Fruit fly (Drosophila melanogaster) whole organism, embryonic: ENCODE data around the gene Mtpalpha.

Experiments
- Abd-B ChIP-seq: fragments of 200-800 bp; sonication (Bioruptor generic); optimal IDR thresholded peaks from 2 replicates; lab custom pipeline; 2018; ENCODE audit warnings: missing biosample characterization, mild to moderate bottlenecking, missing genetic modification characterization, moderate library complexity
- Atf-2 ChIP-seq: fragments of 200-800 bp; sonication (Bioruptor generic); optimal IDR thresholded peaks from 2 replicates; lab custom pipeline; 2016; ENCODE audit warnings: missing biosample characterization, missing genetic modification characterization
- Awh ChIP-seq: fragments of 200-800 bp; sonication (Bioruptor generic); IDR thresholded peaks from 2 replicates; pipeline ENCODE4, ENCODE4 v1.3.6; 2022; ENCODE audit warnings: missing biosample characterization, missing genetic modification characterization
- Bgb ChIP-seq: fragments of 200-800 bp; sonication (Bioruptor generic); IDR thresholded peaks from 2 replicates; pipeline ENCODE4 v1.3.6; 2022; ENCODE audit warnings: missing biosample characterization, missing genetic modification characterization; ENCODE audit not compliant: partially characterized antibody
- CG10366 ChIP-seq: fragments of 200-800 bp; sonication (Bioruptor generic); IDR thresholded peaks from 2 replicates; pipeline ENCODE4 v1.3.6; 2022; ENCODE audit warnings: missing biosample characterization, missing genetic modification characterization
- CG10543 ChIP-seq: fragments of 200-800 bp; sonication (Bioruptor generic); optimal IDR thresholded peaks from 3 replicates; lab custom pipeline; 2017; ENCODE audit warnings: missing biosample characterization, mild to moderate bottlenecking, missing genetic modification characterization, moderate library complexity
- CG11695 ChIP-seq: fragments of 200-800 bp; sonication (Bioruptor generic); IDR thresholded peaks from 3 replicates; pipeline ENCODE4 v1.3.6; 2022; ENCODE audit warnings: missing biosample characterization, missing genetic modification characterization
- CG12104 ChIP-seq: fragments of 200-800 bp; sonication (Bioruptor generic); optimal IDR thresholded peaks from 3 replicates; lab custom pipeline; 2016; ENCODE audit warnings: missing biosample characterization, missing genetic modification characterization
- CG13123 ChIP-seq: fragments of 200-800 bp; sonication (Bioruptor generic); optimal IDR thresholded peaks from 2 replicates; lab custom pipeline; 2016; ENCODE audit warnings: missing biosample characterization, missing genetic modification characterization
- CG14710 ChIP-seq: fragments of 200-800 bp; sonication (Bioruptor generic); optimal IDR thresholded peaks from 3 replicates; lab custom pipeline; 2019; ENCODE audit warnings: missing biosample characterization, mild to moderate bottlenecking, missing genetic modification characterization, moderate library complexity
- CG17186 ChIP-seq: fragments of 200-800 bp; sonication (Bioruptor generic); optimal IDR thresholded peaks from 3 replicates; lab custom pipeline; 2017; ENCODE audit warnings: missing biosample characterization, missing genetic modification reagents, missing genetic modification characterization
- CG2875 ChIP-seq: fragments of 200-800 bp; sonication (Bioruptor generic); optimal IDR thresholded peaks from 2 replicates; lab custom pipeline; 2017; ENCODE audit warnings: missing biosample characterization, mild to moderate bottlenecking, missing genetic modification characterization, missing genetic modification reagents
- CG31365 ChIP-seq: fragments of 200-800 bp; sonication (Bioruptor generic); optimal IDR thresholded peaks from 2 replicates; lab custom pipeline; 2018; ENCODE audit warnings: missing biosample characterization, mild to moderate bottlenecking, missing genetic modification characterization
- CG3847 ChIP-seq: fragments of 200-800 bp; sonication (Bioruptor generic); IDR thresholded peaks from 2 replicates; pipeline ENCODE4 v1.3.6; 2022; ENCODE audit warnings: missing biosample characterization, missing genetic modification characterization
- CG4282 ChIP-seq: fragments of 200-800 bp; sonication (Bioruptor generic); optimal IDR thresholded peaks from 2 replicates; lab custom pipeline; 2016; ENCODE audit warnings: missing biosample characterization, missing genetic modification characterization
- CG4404 ChIP-seq: fragments of 200-800 bp; sonication (Bioruptor generic); IDR thresholded peaks from 2 replicates; pipeline ENCODE4 v1.3.6; 2022; ENCODE audit warnings: missing biosample characterization, missing genetic modification characterization
- CG4820 ChIP-seq: fragments of 200-800 bp; sonication (Bioruptor generic); optimal IDR thresholded peaks from 3 replicates; lab custom pipeline; 2016; ENCODE audit warnings: missing biosample characterization, missing genetic modification characterization
- CG7786 ChIP-seq: fragments of 200-800 bp; sonication (Bioruptor generic); optimal IDR thresholded peaks from 2 replicates; lab custom pipeline; 2016; ENCODE audit warnings: missing biosample characterization, missing genetic modification characterization
- CG9876 ChIP-seq: fragments of 200-800 bp; sonication (Bioruptor generic); optimal IDR thresholded peaks from 2 replicates; lab custom pipeline; 2016; ENCODE audit warnings: missing biosample characterization, missing genetic modification characterization
- Hr39 ChIP-seq: fragments of >200 bp; optimal IDR thresholded peaks from 2 replicates; lab custom pipeline; 2017
- Hsf ChIP-seq: fragments of 200-800 bp; sonication (Bioruptor generic); optimal IDR thresholded peaks from 3 replicates; lab custom pipeline; 2016; ENCODE audit warnings: missing biosample characterization, missing genetic modification characterization
- MESR4 ChIP-seq: fragments of 200-800 bp; sonication (Bioruptor generic); optimal IDR thresholded peaks from 2 replicates; lab custom pipeline; 2018; ENCODE audit warnings: missing biosample characterization, mild to moderate bottlenecking, missing genetic modification characterization, moderate library complexity
- Max ChIP-seq: fragments of 200-800 bp; sonication (Bioruptor generic); optimal IDR thresholded peaks from 2 replicates; lab custom pipeline; 2016; ENCODE audit warnings: missing biosample characterization, mild to moderate bottlenecking, missing genetic modification characterization
- Nf-YA ChIP-seq: fragments of 200-800 bp; sonication (Bioruptor generic); IDR thresholded peaks from 2 replicates; pipeline ENCODE4 v1.3.6; 2022; ENCODE audit warnings: missing biosample characterization, missing genetic modification characterization
- NfI ChIP-seq: fragments of 200-800 bp; sonication (Bioruptor generic); optimal IDR thresholded peaks from 3 replicates; lab custom pipeline; 2018; ENCODE audit warnings: missing biosample characterization, mild to moderate bottlenecking, missing genetic modification characterization, moderate library complexity
- Optix ChIP-seq: fragments of 200-800 bp; sonication (Bioruptor generic); IDR thresholded peaks from 3 replicates; pipeline ENCODE4 v1.3.6; 2022; ENCODE audit warnings: missing biosample characterization, missing genetic modification characterization
- Rfx ChIP-seq: fragments of 200-800 bp; sonication (Bioruptor generic); IDR thresholded peaks from 2 replicates; pipeline ENCODE4 v1.3.6; 2022; ENCODE audit warnings: missing biosample characterization, missing genetic modification characterization
- Sox102F ChIP-seq: fragments of 200-800 bp; sonication (Bioruptor generic); optimal IDR thresholded peaks from 2 replicates; lab custom pipeline; 2018; ENCODE audit warnings: missing biosample characterization, mild to moderate bottlenecking, missing genetic modification characterization, moderate library complexity
- Xrp1 ChIP-seq: fragments of 200-800 bp; sonication (Bioruptor generic); IDR thresholded peaks from 2 replicates; pipeline ENCODE4 v1.3.6; 2022; ENCODE audit warnings: missing biosample characterization, missing genetic modification characterization
- ara ChIP-seq: fragments of 200-800 bp; sonication (Bioruptor generic); IDR thresholded peaks from 2 replicates; pipeline ENCODE4 v1.3.6; 2022; ENCODE audit warnings: missing biosample characterization, missing genetic modification characterization
- ato ChIP-seq: fragments of 200-800 bp; sonication (Bioruptor generic); IDR thresholded peaks from 2 replicates; pipeline ENCODE4 v1.3.6; 2022; ENCODE audit warnings: missing biosample characterization, missing genetic modification characterization; ENCODE audit not compliant: partially characterized antibody
- bcd ChIP-seq: fragments of 200-800 bp; sonication (Bioruptor generic); optimal IDR thresholded peaks from 2 replicates; lab custom pipeline; 2017; ENCODE audit warnings: missing biosample characterization, mild to moderate bottlenecking, missing genetic modification characterization
- chif ChIP-seq, 2 experiments: fragments of 200-800 bp; sonication (Bioruptor generic); optimal IDR thresholded peaks; 3 replicates each; lab custom pipeline; 2016; ENCODE audit warnings: missing biosample characterization in 2 of 2, missing genetic modification characterization in 2 of 2
- chm ChIP-seq: fragments of 200-800 bp; sonication (Bioruptor generic); IDR thresholded peaks from 2 replicates; pipeline ENCODE4 v1.3.6; 2022; ENCODE audit warnings: missing biosample characterization, missing genetic modification characterization
- ci ChIP-seq: fragments of 200-800 bp; sonication (Bioruptor generic); IDR thresholded peaks from 3 replicates; pipeline ENCODE4 v1.3.6; 2022; ENCODE audit warnings: missing biosample characterization, missing genetic modification characterization
- crc ChIP-seq: fragments of 200-800 bp; sonication (Bioruptor generic); optimal IDR thresholded peaks from 2 replicates; lab custom pipeline; 2016; ENCODE audit warnings: missing biosample characterization, missing genetic modification characterization
- dan ChIP-seq: fragments of 200-800 bp; sonication (Bioruptor generic); IDR thresholded peaks from 2 replicates; pipeline ENCODE4 v1.3.6; 2022; ENCODE audit warnings: missing biosample characterization, missing genetic modification characterization
- dm ChIP-seq: fragments of 200-800 bp; sonication (Bioruptor generic); optimal IDR thresholded peaks from 3 replicates; lab custom pipeline; 2016; ENCODE audit warnings: missing biosample characterization, missing genetic modification characterization
- gcm2 ChIP-seq: fragments of 200-800 bp; sonication (Bioruptor generic); optimal IDR thresholded peaks from 2 replicates; lab custom pipeline; 2016; ENCODE audit warnings: missing biosample characterization, missing genetic modification characterization
- grau ChIP-seq: fragments of 200-800 bp; optimal IDR thresholded peaks from 3 replicates; lab custom pipeline; 2019; ENCODE audit warnings: missing biosample characterization, mild to moderate bottlenecking, missing genetic modification characterization, moderate library complexity
- gt ChIP-seq: fragments of 200-800 bp; sonication (Bioruptor generic); IDR thresholded peaks from 2 replicates; pipeline ENCODE4 v1.3.6; 2022; ENCODE audit warnings: missing biosample characterization, missing genetic modification characterization
- hbn ChIP-seq: fragments of 200-800 bp; sonication (Bioruptor generic); IDR thresholded peaks from 2 replicates; pipeline ENCODE4 v1.3.6; 2022; ENCODE audit warnings: missing biosample characterization, missing genetic modification characterization; ENCODE audit not compliant: partially characterized antibody
- maf-S ChIP-seq: fragments of 200-800 bp; sonication (Bioruptor generic); optimal IDR thresholded peaks from 2 replicates; lab custom pipeline; 2016; ENCODE audit warnings: missing biosample characterization, missing genetic modification characterization
- mld ChIP-seq: fragments of 200-800 bp; sonication (Bioruptor generic); IDR thresholded peaks from 3 replicates; pipeline ENCODE4 v1.3.6; 2022; ENCODE audit warnings: missing biosample characterization, missing genetic modification characterization; ENCODE audit not compliant: partially characterized antibody
- org-1 ChIP-seq: fragments of 200-800 bp; sonication (Bioruptor generic); optimal IDR thresholded peaks from 2 replicates; lab custom pipeline; 2017; ENCODE audit warnings: missing biosample characterization, missing genetic modification characterization
- peb ChIP-seq: fragments of 200-800 bp; sonication (Bioruptor generic); IDR thresholded peaks from 2 replicates; pipeline ENCODE4 v1.3.6; 2022; ENCODE audit warnings: missing biosample characterization, missing genetic modification characterization
- ro ChIP-seq: fragments of 200-800 bp; sonication (Bioruptor generic); IDR thresholded peaks from 2 replicates; pipeline ENCODE4 v1.3.6; 2022; ENCODE audit warnings: missing biosample characterization, missing genetic modification characterization
- sd ChIP-seq: fragments of 200-800 bp; sonication (Bioruptor generic); optimal IDR thresholded peaks from 3 replicates; lab custom pipeline; 2018; ENCODE audit warnings: missing biosample characterization, mild to moderate bottlenecking, missing genetic modification characterization, moderate library complexity
- ssp ChIP-seq: fragments of 200-800 bp; sonication (Bioruptor generic); IDR thresholded peaks from 2 replicates; pipeline ENCODE4 v1.3.6; 2022; ENCODE audit warnings: missing biosample characterization, missing genetic modification characterization
- vvl ChIP-seq: fragments of 200-800 bp; sonication (Bioruptor generic); IDR thresholded peaks from 2 replicates; pipeline ENCODE4 v1.3.6; 2022; ENCODE audit warnings: missing biosample characterization, missing genetic modification characterization

The Mtpalpha gene

DNA sequence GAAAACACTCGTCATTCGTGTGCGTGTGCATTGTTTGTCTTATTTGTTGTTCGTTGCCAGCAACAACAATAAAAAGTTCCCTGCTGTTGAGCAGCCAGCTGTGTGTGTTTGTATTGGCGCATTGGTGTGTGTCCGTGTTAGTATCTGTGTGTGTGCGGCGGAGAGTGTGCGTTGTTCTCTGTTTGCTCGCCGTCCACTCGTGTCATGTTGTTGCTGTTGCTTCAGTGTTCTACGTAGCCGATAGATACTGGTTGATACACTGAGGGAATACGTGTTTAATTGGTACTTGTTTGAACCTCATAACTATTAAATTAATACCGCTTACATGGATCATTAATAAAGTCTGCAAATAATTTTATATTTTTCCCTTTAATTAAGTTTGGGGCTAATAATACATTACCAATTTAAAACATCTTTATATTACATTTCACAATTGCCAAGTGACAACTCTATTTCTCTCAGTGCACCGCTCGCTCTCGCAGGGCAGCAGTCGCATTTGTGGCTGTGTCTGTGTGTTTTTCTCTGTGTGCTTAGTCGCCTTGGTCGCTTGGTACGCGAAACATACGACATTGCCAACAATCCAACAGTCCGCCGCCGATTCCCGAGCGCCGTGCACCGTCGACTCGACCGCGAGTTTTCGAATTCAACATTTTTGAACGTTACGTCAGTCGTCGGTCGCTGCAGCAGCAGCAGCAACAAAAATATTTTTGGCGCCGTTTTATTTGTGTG is 8.0 kb downstream of the Mtpalpha start, which contains the start of gene brwl (continued):
- peak; percentile 90 for TF ChIP-seq CG31365 (tag; lab: Kevin White, UChicago)
- peak; percentile 98 for TF ChIP-seq CG4404 (GFP tag; lab: Robert Waterston, UW)
- TF ChIP-seq chm (GFP tag; lab: Robert Waterston, UW) = peak; percentile 95
- peak; percentile 94 for TF ChIP-seq ssp (GFP tag; lab: Robert Waterston, UW)
- peak; percentile 95 for TF ChIP-seq CG9876 (GFP tag; lab: Kevin White, UChicago)
- TF ChIP-seq gcm2 (GFP tag; lab: Kevin White, UChicago) = peak; percentile 97
- TF ChIP-seq org-1 (GFP tag; lab: Kevin White, UChicago) = peak; percentile 99
- peak; percentile 97 for TF ChIP-seq Nf-YA (GFP tag; lab: Robert Waterston, UW)
- TF ChIP-seq CG4820 (GFP tag; lab: Kevin White, UChicago) = peak; percentile 98
- peak; percentile 99 for TF ChIP-seq Max (GFP tag; lab: Kevin White, UChicago)
- TF ChIP-seq ro = peak; percentile 94
- peak; percentile 98 for TF ChIP-seq Awh (GFP tag; lab: Robert Waterston, UW)
- TF ChIP-seq grau (tag; lab: Kevin White, UChicago) = peak; percentile 98
- TF ChIP-seq Xrp1 (GFP tag; lab: Robert Waterston, UW) = peak; percentile 99
- peak; percentile 99 for TF ChIP-seq Rfx (GFP tag; lab: Robert Waterston, UW)
- peak; percentile 99 for TF ChIP-seq chif (GFP tag; optimal IDR thresholded peaks at IDR 0.05; lab: Kevin White, UChicago)
- peak; percentile 99 for TF ChIP-seq vvl (GFP tag; lab: Robert Waterston, UW)
- peak; percentile 99 for TF ChIP-seq CG12104 (GFP tag; lab: Kevin White, UChicago)
- peak; percentile 42 for TF ChIP-seq Bgb (GFP tag; lab: Robert Waterston, UW)
- TF ChIP-seq CG10543 (GFP tag; lab: Kevin White, UChicago) = peak; percentile 99
- peak; percentile 99 for TF ChIP-seq CG2875 (GFP tag; lab: Kevin White, UChicago)
- peak; percentile 98 for TF ChIP-seq NfI (GFP tag; lab: Kevin White, UChicago)
- TF ChIP-seq maf-S (GFP tag; lab: Kevin White, UChicago) = peak; percentile 98
- peak; percentile 97 for TF ChIP-seq crc
- peak; percentile 72 for TF ChIP-seq MESR4
- TF ChIP-seq Sox102F (GFP tag; lab: Kevin White, UChicago) = peak; percentile 99
- peak; percentile 99 for TF ChIP-seq CG11695 (GFP tag; lab: Robert Waterston, UW)
- peak; percentile 98 for TF ChIP-seq peb (GFP tag; lab: Robert Waterston, UW)
- TF ChIP-seq dan = peak; percentile 95
- peak; percentile 95 for TF ChIP-seq sd
- TF ChIP-seq gt (GFP tag; lab: Robert Waterston, UW) = peak; percentile 95
- TF ChIP-seq Hsf (GFP tag; lab: Kevin White, UChicago) = peak; percentile 99
- TF ChIP-seq Atf-2 = peak; percentile 98
- peak; percentile 99 for TF ChIP-seq bcd (GFP tag; lab: Kevin White, UChicago)
- peak; percentile 91 for TF ChIP-seq CG4282 (GFP tag; lab: Kevin White, UChicago)
- peak; percentile 98 for TF ChIP-seq CG3847
- TF ChIP-seq ato (GFP tag; lab: Robert Waterston, UW) = peak; percentile 61; the same call in 1 of the 2 replicates
- TF ChIP-seq Abd-B (GFP tag; lab: Kevin White, UChicago) = peak; percentile 98
- TF ChIP-seq Hr39 (lab: Kevin White, UChicago) = no peak
- TF ChIP-seq hbn (GFP tag; lab: Robert Waterston, UW) = no peak
- TF ChIP-seq CG10366 (GFP tag; lab: Robert Waterston, UW) = peak; percentile 98
- TF ChIP-seq Optix (GFP tag; lab: Robert Waterston, UW) = peak; percentile 93; the same call in 2 of the 3 replicates
- TF ChIP-seq CG17186 (GFP tag; lab: Kevin White, UChicago) = peak; percentile 92
- peak; percentile 98 for TF ChIP-seq CG14710 (tag; lab: Kevin White, UChicago)
- no peak for TF ChIP-seq mld
- TF ChIP-seq CG13123 = peak; percentile 97
- peak; percentile 98 for TF ChIP-seq ci (GFP tag; lab: Robert Waterston, UW)
- peak; percentile 95 for TF ChIP-seq dm (GFP tag; lab: Kevin White, UChicago)
- TF ChIP-seq CG7786 (GFP tag; lab: Kevin White, UChicago) = peak; percentile 98
- peak; percentile 98 for TF ChIP-seq ara (GFP tag; lab: Robert Waterston, UW)
